Worm (Caenorhabditis elegans) whole organism, late embryonic: ENCODE measurements around the gene tbx-39.

Source experiments
- che-1 ChIP-seq: sonication (generic microtip); optimal IDR thresholded peaks from 2 replicates; lab custom pipeline; 2016; ENCODE audit warnings: mild to moderate bottlenecking, missing genetic modification characterization, missing compliant biosample characterization
- hlh-30 ChIP-seq: sonication (generic microtip); optimal IDR thresholded peaks from 2 replicates; lab custom pipeline; 2017; ENCODE audit warnings: antibody characterized with exemption, missing genetic modification characterization, missing compliant biosample characterization; ENCODE audit not compliant: insufficient read depth
- sox-4 ChIP-seq: sonication (generic microtip); optimal IDR thresholded peaks from 2 replicates; lab custom pipeline; 2017; ENCODE audit warnings: mild to moderate bottlenecking, missing genetic modification characterization, inconsistent platforms, missing compliant biosample characterization
- unc-55 ChIP-seq: sonication (generic microtip); optimal IDR thresholded peaks from 2 replicates; lab custom pipeline; 2017; ENCODE audit warnings: missing biosample characterization, missing genetic modification reagents, missing genetic modification characterization

ce11 chrIV:15315502-15315901 is 8.2 kb upstream of the tbx-39 start:
- TF ChIP-seq sox-4 = no peak
- TF ChIP-seq unc-55 (GFP tag; lab: Kevin White, UChicago) = no peak
- TF ChIP-seq hlh-30 = no peak
- TF ChIP-seq che-1 (tag; lab: Kevin White, UChicago) = no peak
